Fruit fly (Drosophila melanogaster) whole organism, larva: ENCODE results near the gene CG3104.

Experiments used
- noc ChIP-seq: fragments of 200-800 bp; sonication (Bioruptor generic); optimal IDR thresholded peaks from 3 replicates; lab custom pipeline; 2019; ENCODE audit warnings: missing biosample characterization, mild to moderate bottlenecking, missing genetic modification characterization, moderate library complexity

The CG3104 gene

dm6 chr2L:2885503-2886225 is 30.1 kb upstream of the CG3104 start, which contains the start of the genes NTPase and lilli:
TSS of gene NTPase (minus strand) at chr2L:2885850.
TSS of gene lilli (plus strand) at chr2L:2885929.
- TF ChIP-seq noc = no peak

DNA sequence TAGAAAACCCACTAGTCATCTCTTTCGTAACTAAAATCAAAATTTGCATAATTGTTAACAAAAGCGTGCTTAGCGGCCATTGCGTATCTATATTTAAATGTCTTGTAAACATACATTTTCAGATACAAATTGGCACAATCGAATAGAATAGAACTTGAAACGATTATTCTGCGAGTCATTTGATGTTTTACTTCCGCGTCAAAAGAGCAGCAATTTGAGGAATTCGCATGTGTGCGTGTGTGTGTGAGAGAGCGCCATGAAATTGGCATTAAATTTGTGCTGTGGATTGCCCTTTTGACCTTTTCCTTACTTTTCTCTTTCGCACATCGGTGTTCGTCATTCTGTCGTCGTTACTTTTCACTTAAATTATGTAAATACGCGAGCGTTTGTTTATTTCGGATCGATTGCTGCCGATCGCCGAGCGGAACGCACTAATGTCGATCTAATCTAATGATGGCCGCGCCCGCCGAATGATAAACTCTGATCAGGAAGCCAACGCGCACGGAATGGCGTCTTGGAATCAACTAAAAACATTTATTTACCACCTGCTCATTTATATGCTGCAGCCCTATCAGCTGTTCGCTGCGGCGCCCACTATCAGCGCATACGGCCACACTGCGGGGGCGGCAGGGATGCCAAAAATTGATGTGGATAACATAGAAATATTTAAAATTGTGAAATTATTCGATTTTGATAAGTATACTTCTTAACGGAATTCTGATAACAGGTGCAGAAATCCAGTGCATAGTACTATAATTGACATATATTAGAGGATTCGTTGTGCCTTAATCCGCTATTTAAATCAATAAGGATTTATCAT is 29.3 kb upstream of the CG3104 start:
- TF ChIP-seq noc = no peak

DNA sequence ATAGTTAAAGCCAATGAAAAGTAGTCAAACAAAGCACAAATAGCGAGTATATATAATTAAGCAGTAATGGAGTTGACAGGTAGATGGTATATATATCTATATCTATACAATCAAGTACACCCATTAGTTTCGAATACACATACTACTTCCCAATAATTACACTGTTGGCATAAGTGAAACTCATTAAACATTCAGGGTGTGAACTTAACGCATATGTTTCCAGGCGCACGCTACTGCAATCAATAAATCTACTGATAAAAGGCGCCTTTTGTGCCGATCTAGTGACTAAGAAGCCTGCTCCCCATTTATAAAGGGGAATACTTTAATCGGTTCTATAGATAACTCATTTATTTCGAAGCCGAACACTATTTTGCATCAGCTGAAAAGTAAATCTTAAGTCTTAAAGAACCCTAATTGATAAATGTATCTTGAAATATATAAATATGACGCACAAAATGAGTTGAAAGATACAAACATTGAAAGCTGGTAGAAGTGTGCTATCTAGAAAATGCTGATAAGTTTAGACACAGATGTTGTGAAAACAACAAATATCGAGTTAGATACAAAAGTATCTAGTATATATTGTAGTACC is 28.2 kb upstream of the CG3104 start:
- TF ChIP-seq noc = no peak

- peak; percentile 63 for TF ChIP-seq noc
Observed at dm6 chr2L:2882968-2883702, 27.6 kb upstream of the CG3104 start.

- peak; percentile 35 for TF ChIP-seq noc
Observed at dm6 chr2L:2878859-2879258, 23.3 kb upstream of the CG3104 start, which contains the start of gene RabGGTb. TSS of gene RabGGTb (plus strand) at chr2L:2879112.

dm6 chr2L:2878188-2878587 is 22.6 kb upstream of the CG3104 start, which contains the start of the genes Prx6a and Sbat:
TSS of gene Prx6a (minus strand) at chr2L:2878232.
TSS of gene Sbat (plus strand) at chr2L:2878344.
- TF ChIP-seq noc = peak; percentile 79

- TF ChIP-seq noc = peak; percentile 72
Observed at dm6 chr2L:2874542-2875194, 19.1 kb upstream of the CG3104 start, which contains the start of gene CG8814. TSS of gene CG8814 (plus strand) at chr2L:2874890.

DNA sequence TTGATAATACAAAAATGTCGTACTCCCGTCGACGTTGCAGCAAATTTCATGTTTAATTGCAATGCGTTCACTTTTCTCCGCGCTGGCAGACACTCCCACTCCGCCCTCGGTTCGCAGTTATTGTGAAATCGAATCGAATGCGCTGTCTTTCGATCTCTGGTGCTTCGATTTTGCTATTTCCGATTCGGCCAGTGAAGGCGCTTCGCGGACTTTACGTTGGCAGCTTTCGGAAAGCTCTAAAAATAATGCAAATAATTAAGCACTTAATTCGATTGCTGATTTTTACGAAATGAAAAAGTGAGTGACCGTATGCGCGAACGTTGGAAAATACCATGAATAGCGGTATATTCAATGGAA is 18.6 kb upstream of the CG3104 start, which contains the start of gene Ifrd1:
Ifrd1 (minus strand) TSS at position 305 of the 357 bp plus-strand sequence.
- TF ChIP-seq noc = no peak

dm6 chr2L:2873729-2874127 is 18.1 kb upstream of the CG3104 start:
- TF ChIP-seq noc = no peak

- peak; percentile 2 for TF ChIP-seq noc
Observed at dm6 chr2L:2872968-2873728, 17.6 kb upstream of the CG3104 start.

DNA sequence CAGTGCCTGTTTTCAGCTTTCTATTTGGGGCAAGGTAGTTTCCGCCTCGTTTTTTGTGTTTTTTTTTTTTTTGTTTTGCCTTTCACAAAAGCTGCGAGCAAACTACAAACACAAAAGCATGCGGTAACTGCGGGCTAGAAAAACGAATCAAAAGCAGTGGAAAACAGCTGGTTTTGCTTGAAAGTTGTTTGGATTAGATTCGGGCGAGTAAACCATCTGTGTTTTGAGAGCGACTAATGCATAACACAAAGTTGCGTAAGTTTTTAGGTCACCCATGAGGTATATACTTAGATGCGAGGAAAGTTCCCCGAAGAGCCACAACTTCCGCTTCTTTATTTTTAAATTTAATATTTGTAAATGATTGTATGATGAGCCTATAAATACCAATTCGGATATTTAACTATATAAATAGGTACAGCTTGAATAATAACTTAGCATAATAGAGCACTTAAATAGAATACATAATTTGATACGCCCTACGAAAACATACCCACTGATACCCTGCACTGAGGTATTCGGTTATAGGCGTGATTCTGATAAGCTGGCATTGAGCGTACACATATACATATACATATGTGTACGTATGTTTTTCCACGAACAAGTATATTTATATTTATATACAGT is 16.8 kb upstream of the CG3104 start:
- TF ChIP-seq noc = peak; percentile 44

- TF ChIP-seq noc = no peak
Observed at dm6 chr2L:2869008-2869702, 13.6 kb upstream of the CG3104 start, which contains the start of gene CG8813. TSS of gene CG8813 (plus strand) at chr2L:2869652.

DNA sequence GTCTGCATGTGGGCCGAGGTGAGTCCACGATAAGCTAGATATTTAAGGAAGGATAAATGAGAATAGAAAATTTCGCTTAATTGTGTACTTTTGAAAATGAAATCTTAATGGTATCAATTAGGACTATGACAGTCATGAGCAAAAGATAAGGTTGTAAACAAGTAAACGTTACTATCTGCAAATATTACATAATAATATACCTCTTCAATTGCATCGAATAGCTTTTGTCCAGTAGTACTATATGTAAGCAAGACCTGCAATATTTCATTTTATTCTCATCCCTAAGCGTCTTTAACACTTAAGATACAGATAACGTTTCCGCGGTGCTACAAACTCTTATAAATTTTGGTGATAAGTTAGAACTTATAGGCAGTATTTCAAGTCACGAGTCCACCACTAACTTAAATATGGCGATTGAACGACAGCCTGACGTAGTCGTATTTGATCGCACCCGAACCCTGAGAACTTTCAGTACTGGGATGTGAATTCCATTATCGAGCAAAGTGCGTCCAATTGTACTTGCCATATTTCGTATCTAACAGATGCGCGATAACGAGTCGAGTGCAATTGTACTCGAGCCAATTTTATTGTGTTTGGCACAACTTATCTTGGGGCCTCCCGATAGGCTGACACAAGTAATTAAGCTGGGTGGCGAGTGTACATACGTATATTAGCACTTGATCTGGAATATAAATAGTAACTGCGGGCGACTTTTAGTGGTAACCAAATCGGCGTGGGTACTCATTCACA is 10.2 kb upstream of the CG3104 start:
- peak; percentile 43 for TF ChIP-seq noc
